Worm (Caenorhabditis elegans): Measurements from ENCODE around the gene srx-93.

srx-93 gene

ce11 chrV:3644193-3644693, 23.7 kb upstream of the srx-93 start, which contains the start of gene F59B1.8:
TSS of gene F59B1.8 (minus strand) at chrV:3644243.
- TF ChIP-seq gmeb-2 (tag; optimal IDR thresholded peaks at IDR 0.05) (no peak), elt-2 (tag; optimal IDR thresholded peaks at IDR 0.05) (peak; percentile 37), tbx-2 (tag; optimal IDR thresholded peaks at IDR 0.05) (peak; percentile 18), ceh-2 (tag; optimal IDR thresholded peaks at IDR 0.05) (no peak), hlh-30 (tag; optimal IDR thresholded peaks at IDR 0.05; ENCODE audit: insufficient read depth) (no peak), pha-2 (tag; optimal IDR thresholded peaks at IDR 0.05) (no peak)

ce11 chrV:3639873-3640272, 19.4 kb upstream of the srx-93 start:
- no peak for TF ChIP-seq ceh-24 (tag; optimal IDR thresholded peaks at IDR 0.05)
- no peak for TF ChIP-seq ceh-30 (tag; optimal IDR thresholded peaks at IDR 0.05)
- TF ChIP-seq pha-2 (tag; optimal IDR thresholded peaks at IDR 0.05) = no peak
- TF ChIP-seq lin-11 (tag; optimal IDR thresholded peaks at IDR 0.05) = no peak
- TF ChIP-seq ceh-9 (tag; optimal IDR thresholded peaks at IDR 0.05) = no peak
- no peak for TF ChIP-seq npax-4 (tag; optimal IDR thresholded peaks at IDR 0.05)
- TF ChIP-seq nhr-232 (tag; optimal IDR thresholded peaks at IDR 0.05) = no peak
- no peak for TF ChIP-seq unc-3 (GFP tag; conservative IDR thresholded peaks at IDR 0.05)
- no peak for TF ChIP-seq unc-3 (tag; optimal IDR thresholded peaks at IDR 0.05)
- TF ChIP-seq ets-4 (tag; optimal IDR thresholded peaks at IDR 0.05) = no peak
- TF ChIP-seq elt-2 (tag; optimal IDR thresholded peaks at IDR 0.05) = no peak
- no peak for TF ChIP-seq ceh-22 (tag; optimal IDR thresholded peaks at IDR 0.05)
- TF ChIP-seq ahr-1 (tag; optimal IDR thresholded peaks at IDR 0.05) = no peak

ce11 chrV:3637086-3637485, 16.6 kb upstream of the srx-93 start, which contains the start of gene srx-41:
TSS of gene srx-41 (minus strand) at chrV:3637186.
- TF ChIP-seq fkh-6 (tag; optimal IDR thresholded peaks at IDR 0.05) (no peak), pros-1 (tag; optimal IDR thresholded peaks at IDR 0.05) (no peak), ceh-31 (tag; optimal IDR thresholded peaks at IDR 0.05) (no peak), pqm-1 (tag; optimal IDR thresholded peaks at IDR 0.05) (no peak), F13H6.1 (tag; optimal IDR thresholded peaks at IDR 0.05) (no peak), ceh-14 (tag; optimal IDR thresholded peaks at IDR 0.05) (no peak), ref-2 (tag; optimal IDR thresholded peaks at IDR 0.05) (no peak), rnt-1 (tag; optimal IDR thresholded peaks at IDR 0.05) (no peak), nhr-11 (tag; optimal IDR thresholded peaks at IDR 0.05) (no peak), hlh-30 (tag; optimal IDR thresholded peaks at IDR 0.05; ENCODE audit: insufficient read depth) (no peak), gmeb-2 (tag; optimal IDR thresholded peaks at IDR 0.05) (no peak), eyg-1 (tag; optimal IDR thresholded peaks at IDR 0.05) (no peak), fkh-10 (GFP tag; optimal IDR thresholded peaks at IDR 0.05) (no peak)

- TF ChIP-seq sox-2 (GFP tag; IDR thresholded peaks at IDR 0.05) (no peak), K09A11.1 (tag; optimal IDR thresholded peaks at IDR 0.05; ENCODE audit: insufficient read depth) (no peak), elt-2 (tag; optimal IDR thresholded peaks at IDR 0.05) (peak; percentile 38), odd-2 (tag; optimal IDR thresholded peaks at IDR 0.05) (no peak), sdc-2 (tag; optimal IDR thresholded peaks at IDR 0.05) (no peak), nfya-1 (tag; optimal IDR thresholded peaks at IDR 0.05) (no peak), pqm-1 (tag; optimal IDR thresholded peaks at IDR 0.05) (peak; percentile 28), ceh-24 (tag; optimal IDR thresholded peaks at IDR 0.05) (no peak)
Measured at ce11 chrV:3634293-3635016, 13.9 kb upstream of the srx-93 start.

- TF ChIP-seq ceh-45 (GFP tag; IDR thresholded peaks at IDR 0.05) = no peak
- no peak for TF ChIP-seq pat-9 (tag; optimal IDR thresholded peaks at IDR 0.05)
- no peak for TF ChIP-seq unc-42 (tag; optimal IDR thresholded peaks at IDR 0.05)
- TF ChIP-seq elt-2 (tag; optimal IDR thresholded peaks at IDR 0.05) = no peak
- TF ChIP-seq che-1 (tag; optimal IDR thresholded peaks at IDR 0.05) = no peak
- TF ChIP-seq F13H6.1 (tag; optimal IDR thresholded peaks at IDR 0.05) = no peak
- no peak for TF ChIP-seq fkh-6 (tag; optimal IDR thresholded peaks at IDR 0.05)
Measured at ce11 chrV:3633041-3633440, 12.5 kb upstream of the srx-93 start, which contains the start of gene F59B1.2. TSS of gene F59B1.2 (plus strand) at chrV:3633341.

Data from whole organism, late embryonic.